Fruit fly (Drosophila melanogaster) whole organism, pupa: Measurements from ENCODE around the gene Cda5.

Experiments
- CG15710 ChIP-seq: fragments of 200-800 bp; sonication (Bioruptor generic); optimal IDR thresholded peaks from 2 replicates; lab custom pipeline; 2018; ENCODE audit warnings: missing biosample characterization, mild to moderate bottlenecking, missing genetic modification characterization, moderate library complexity
- CG34367 ChIP-seq: fragments of 200-800 bp; sonication (Bioruptor generic); optimal IDR thresholded peaks from 2 replicates; lab custom pipeline; 2018; ENCODE audit warnings: missing biosample characterization, mild to moderate bottlenecking, missing genetic modification characterization
- D1 ChIP-seq: fragments of 200-800 bp; sonication (Bioruptor generic); optimal IDR thresholded peaks from 2 replicates; lab custom pipeline; 2018; ENCODE audit warnings: missing biosample characterization, mild to moderate bottlenecking, missing genetic modification characterization, moderate library complexity
- Pif1B ChIP-seq: fragments of 200-800 bp; sonication (Bioruptor generic); optimal IDR thresholded peaks from 3 replicates; lab custom pipeline; 2016; ENCODE audit warnings: missing biosample characterization, missing genetic modification characterization
- rn ChIP-seq: fragments of 200-800 bp; sonication (Bioruptor generic); IDR thresholded peaks from 2 replicates; pipeline ENCODE4 v1.3.6; 2022; ENCODE audit warnings: missing biosample characterization, missing genetic modification characterization

- TF ChIP-seq Pif1B (GFP tag; lab: Kevin White, UChicago) (no peak), D1 (tag; lab: Kevin White, UChicago) (no peak), CG15710 (tag; lab: Kevin White, UChicago) (no peak), CG34367 (tag; lab: Kevin White, UChicago) (no peak), rn (GFP tag; lab: Robert Waterston, UW) (no peak)
Measured at dm6 chr2L:21587-21986, 43.6 kb downstream of the Cda5 start.
